Worm (Caenorhabditis elegans) whole organism, L1 larva: ENCODE data around the gene dhhc-6.

Experiments used
- C34B4.2 ChIP-seq: sonication (generic microtip); optimal IDR thresholded peaks from 2 replicates; lab custom pipeline; 2017; ENCODE audit warnings: mild to moderate bottlenecking, missing genetic modification characterization, missing compliant biosample characterization
- ceh-8 ChIP-seq: fragments of 200-800 bp; sonication (Bioruptor generic); optimal IDR thresholded peaks from 2 replicates; lab custom pipeline; 2018; ENCODE audit warnings: mild to moderate bottlenecking, missing genetic modification characterization, moderate library complexity, missing compliant biosample characterization
- ceh-82 ChIP-seq, 3 experiments: fragments of 150-350 bp in 1 of 3; sonication (generic microtip) in 2 of 3; optimal IDR thresholded peaks; 2 replicates each; lab custom pipeline; 2014 to 2017; ENCODE audit warnings: missing biosample characterization in 3 of 3, missing genetic modification characterization in 3 of 3
- ceh-90 ChIP-seq: sonication (generic microtip); optimal IDR thresholded peaks from 2 replicates; lab custom pipeline; 2016; ENCODE audit warnings: missing genetic modification characterization, missing compliant biosample characterization
- dpl-1 ChIP-seq, 3 experiments: fragments of 150-350 bp in 2 of 3; sonication (generic microtip) in 1 of 3; optimal IDR thresholded peaks; 2 replicates each; lab custom pipeline; 2014 to 2017; ENCODE audit warnings: missing biosample characterization in 3 of 3, missing genetic modification characterization in 3 of 3, missing genetic modification reagents in 3 of 3
- dsc-1 ChIP-seq: sonication (generic microtip); optimal IDR thresholded peaks from 2 replicates; lab custom pipeline; 2016; ENCODE audit warnings: mild to moderate bottlenecking, missing genetic modification characterization, missing compliant biosample characterization
- efl-1 ChIP-seq, 4 experiments: fragments of 150-350 bp; optimal IDR thresholded peaks in 3 of 4; peaks in 1 of 4; 1 replicate in 1 of 4; 2 replicates in 3 of 4; lab custom pipeline; 2014; ENCODE audit warnings: missing biosample characterization in 2 of 4, missing genetic modification characterization in 2 of 4, missing genetic modification reagents in 2 of 4
- elt-2 ChIP-seq: sonication (generic microtip); optimal IDR thresholded peaks from 2 replicates; lab custom pipeline; 2016; ENCODE audit warnings: missing genetic modification characterization, mild to moderate bottlenecking, inconsistent platforms, missing compliant biosample characterization, missing genetic modification reagents
- elt-3 ChIP-seq, 6 experiments: fragments of 150-350 bp in 1 of 6; sonication (generic microtip); optimal IDR thresholded peaks; 2 replicates each; lab custom pipeline; 2017 to 2018; ENCODE audit warnings: missing biosample characterization in 6 of 6, missing genetic modification characterization in 6 of 6, inconsistent platforms in 1 of 6
- fkh-4 ChIP-seq: sonication (generic microtip); optimal IDR thresholded peaks from 2 replicates; lab custom pipeline; 2016; ENCODE audit warnings: missing compliant biosample characterization, missing genetic modification characterization, borderline replicate concordance
- fkh-8 ChIP-seq: sonication (generic microtip); optimal IDR thresholded peaks from 2 replicates; lab custom pipeline; 2016; ENCODE audit warnings: mild to moderate bottlenecking, missing genetic modification characterization, missing compliant biosample characterization
- hlh-4 ChIP-seq: sonication (generic microtip); optimal IDR thresholded peaks from 2 replicates; lab custom pipeline; 2016; ENCODE audit warnings: mild to moderate bottlenecking, missing genetic modification characterization, missing compliant biosample characterization
- irx-1 ChIP-seq: sonication (generic microtip); optimal IDR thresholded peaks from 2 replicates; lab custom pipeline; 2016; ENCODE audit warnings: missing genetic modification characterization, missing compliant biosample characterization
- jun-1 ChIP-seq: fragments of 150-350 bp; optimal IDR thresholded peaks from 2 replicates; lab custom pipeline; 2014; ENCODE audit warnings: missing biosample characterization, missing genetic modification reagents, missing genetic modification characterization
- lin-13 ChIP-seq: fragments of 150-350 bp; optimal IDR thresholded peaks from 2 replicates; lab custom pipeline; 2014; ENCODE audit warnings: missing biosample characterization, missing genetic modification reagents, missing genetic modification characterization
- lin-15B ChIP-seq: fragments of 150-350 bp; sonication (generic microtip); optimal IDR thresholded peaks from 3 replicates; lab custom pipeline; 2014; ENCODE audit warnings: missing biosample characterization, missing genetic modification characterization
- lsy-2 ChIP-seq, 2 experiments: fragments of 150-350 bp; optimal IDR thresholded peaks; 2 replicates each; lab custom pipeline; 2014; ENCODE audit warnings: missing biosample characterization in 2 of 2, missing genetic modification characterization in 2 of 2
- mef-2 ChIP-seq: fragments of 150-350 bp; optimal IDR thresholded peaks from 2 replicates; lab custom pipeline; 2014; ENCODE audit warnings: missing biosample characterization, missing genetic modification characterization
- mep-1 ChIP-seq: fragments of 150-350 bp; optimal IDR thresholded peaks from 2 replicates; lab custom pipeline; 2014; ENCODE audit warnings: missing biosample characterization, missing genetic modification characterization
- nhr-19 ChIP-seq: fragments of 200-800 bp; sonication (Bioruptor generic); conservative IDR thresholded peaks from 2 replicates; pipeline ENCODE4 v1.3.6; 2022; ENCODE audit warnings: missing genetic modification characterization, missing compliant biosample characterization
- nhr-237 ChIP-seq: fragments of 150-350 bp; optimal IDR thresholded peaks from 2 replicates; lab custom pipeline; 2014; ENCODE audit warnings: missing biosample characterization, missing genetic modification characterization
- nhr-47 ChIP-seq: sonication (generic microtip); optimal IDR thresholded peaks from 2 replicates; lab custom pipeline; 2016; ENCODE audit warnings: mild to moderate bottlenecking, missing genetic modification characterization, moderate library complexity, missing compliant biosample characterization
- nhr-71 ChIP-seq: sonication (generic microtip); optimal IDR thresholded peaks from 2 replicates; lab custom pipeline; 2016; ENCODE audit warnings: mild to moderate bottlenecking, missing genetic modification characterization, moderate library complexity, missing compliant biosample characterization
- nhr-77 ChIP-seq: fragments of 150-350 bp; optimal IDR thresholded peaks from 2 replicates; lab custom pipeline; 2014; ENCODE audit warnings: missing biosample characterization, missing genetic modification characterization
- nhr-90 ChIP-seq: sonication (generic microtip); optimal IDR thresholded peaks from 2 replicates; lab custom pipeline; 2016; ENCODE audit warnings: mild to moderate bottlenecking, missing genetic modification characterization, missing compliant biosample characterization; ENCODE audit not compliant: poor library complexity
- sox-4 ChIP-seq: sonication (generic microtip); optimal IDR thresholded peaks from 2 replicates; lab custom pipeline; 2016; ENCODE audit warnings: missing genetic modification characterization, missing compliant biosample characterization
- sup-37 ChIP-seq: fragments of 200-800 bp; sonication (Bioruptor generic); optimal IDR thresholded peaks from 2 replicates; lab custom pipeline; 2018; ENCODE audit warnings: mild to moderate bottlenecking, missing genetic modification characterization, missing compliant biosample characterization
- swsn-7 ChIP-seq: sonication (generic microtip); optimal IDR thresholded peaks from 2 replicates; lab custom pipeline; 2016; ENCODE audit warnings: missing genetic modification characterization, missing compliant biosample characterization
- tbx-2 ChIP-seq: sonication (generic microtip); optimal IDR thresholded peaks from 2 replicates; lab custom pipeline; 2016; ENCODE audit warnings: missing genetic modification characterization, missing compliant biosample characterization
- unc-130 ChIP-seq: fragments of 150-350 bp; optimal IDR thresholded peaks from 2 replicates; lab custom pipeline; 2017; ENCODE audit warnings: missing biosample characterization, missing genetic modification characterization, inconsistent platforms
- unc-62 ChIP-seq: fragments of 150-350 bp; optimal IDR thresholded peaks from 2 replicates; lab custom pipeline; 2014; ENCODE audit warnings: missing biosample characterization, missing genetic modification reagents, missing genetic modification characterization

dhhc-6 gene

ce11 chrIV:12092113-12092512, 32.6 kb upstream of the dhhc-6 start, which contains the start of gene mig-32:
TSS of gene mig-32 (minus strand) at chrIV:12092213.
- TF ChIP-seq swsn-7 (tag; lab: Kevin White, UChicago), result no peak
- no peak for TF ChIP-seq dpl-1 (GFP tag; optimal IDR thresholded peaks at IDR 0.05; lab: Kevin White, UChicago)
- TF ChIP-seq elt-3 (tag; optimal IDR thresholded peaks at IDR 0.05; lab: Kevin White, UChicago), result no peak
- no peak for TF ChIP-seq nhr-71 (tag; lab: Kevin White, UChicago)
- no peak for TF ChIP-seq hlh-4 (tag; lab: Kevin White, UChicago)
- TF ChIP-seq sup-37 (GFP tag; lab: Kevin White, UChicago), result no peak
- no peak for TF ChIP-seq nhr-19 (GFP tag; lab: Robert Waterston, UW)
- no peak for TF ChIP-seq lin-13 (GFP tag; lab: Kevin White, UChicago)
- TF ChIP-seq jun-1 (tag; lab: Kevin White, UChicago), result no peak
- no peak for TF ChIP-seq unc-62 (GFP tag; lab: Kevin White, UChicago)
- TF ChIP-seq C34B4.2 (tag; lab: Kevin White, UChicago), result no peak
- no peak for TF ChIP-seq fkh-8 (tag; lab: Kevin White, UChicago)
- no peak for TF ChIP-seq nhr-90 (tag; lab: Kevin White, UChicago)
- TF ChIP-seq dsc-1, result no peak
- TF ChIP-seq efl-1 (optimal IDR thresholded peaks at IDR 0.05; lab: Kevin White, UChicago), result no peak
- no peak for TF ChIP-seq efl-1 (GFP tag; optimal IDR thresholded peaks at IDR 0.05 in 1 of 2; lab: Kevin White, UChicago)
- TF ChIP-seq lin-15B (tag; lab: Kevin White, UChicago), result no peak

- TF ChIP-seq lsy-2 (tag; optimal IDR thresholded peaks at IDR 0.05; lab: Kevin White, UChicago) (peak; percentile 21 to 77), mep-1 (tag; lab: Kevin White, UChicago) (no peak), efl-1 (optimal IDR thresholded peaks at IDR 0.05; lab: Kevin White, UChicago) (peak in 1 of 2 experiments; percentile 6), efl-1 (GFP tag; optimal IDR thresholded peaks at IDR 0.05 in 1 of 2; lab: Kevin White, UChicago) (no peak), fkh-8 (tag; lab: Kevin White, UChicago) (no peak)
Measured at ce11 chrIV:12093384-12093783, 31.4 kb upstream of the dhhc-6 start, which contains the start of gene cpsf-4. TSS of gene cpsf-4 (minus strand) at chrIV:12093445.

ce11 chrIV:12093819-12094218, 30.9 kb upstream of the dhhc-6 start, which contains the start of gene F11A10.5:
TSS of gene F11A10.5 (plus strand) at chrIV:12094119.
- TF ChIP-seq sox-4 (tag; lab: Kevin White, UChicago) (no peak), dpl-1 (GFP tag; optimal IDR thresholded peaks at IDR 0.05; lab: Kevin White, UChicago) (peak in 1 of 3 experiments; percentile 14), efl-1 (optimal IDR thresholded peaks at IDR 0.05; lab: Kevin White, UChicago) (peak in 1 of 2 experiments; percentile 2), efl-1 (GFP tag; optimal IDR thresholded peaks at IDR 0.05 in 1 of 2; lab: Kevin White, UChicago) (no peak), nhr-237 (tag; lab: Kevin White, UChicago) (no peak), nhr-77 (tag; lab: Kevin White, UChicago) (no peak)

- TF ChIP-seq fkh-8 (tag; lab: Kevin White, UChicago) (no peak), mef-2 (tag; lab: Kevin White, UChicago) (no peak), sup-37 (GFP tag; lab: Kevin White, UChicago) (no peak), fkh-4 (tag; lab: Kevin White, UChicago) (no peak), tbx-2 (tag; lab: Kevin White, UChicago) (no peak), irx-1 (tag; lab: Kevin White, UChicago) (no peak), swsn-7 (tag; lab: Kevin White, UChicago) (no peak), ceh-8 (no peak), mep-1 (tag; lab: Kevin White, UChicago) (no peak), nhr-47 (tag; lab: Kevin White, UChicago) (no peak), elt-2 (tag; lab: Kevin White, UChicago) (no peak), C34B4.2 (tag; lab: Kevin White, UChicago) (no peak), unc-130 (tag; lab: Kevin White, UChicago) (no peak), ceh-90 (tag; lab: Kevin White, UChicago) (no peak), ceh-82 (tag; optimal IDR thresholded peaks at IDR 0.05; lab: Kevin White, UChicago) (no peak)
- TF ChIP-seq, all 84 proteins: peak for 0
Measured at ce11 chrIV:12096479-12096878, 28.3 kb upstream of the dhhc-6 start, which contains the start of gene mon-2. TSS of gene mon-2 (plus strand) at chrIV:12096779.
